Worm (Caenorhabditis elegans) whole organism, late embryonic: ENCODE measurements around the gene rig-1.

Experiments used
- C38D4.7 ChIP-seq: fragments of 200-800 bp; sonication (Bioruptor generic); optimal IDR thresholded peaks from 2 replicates; lab custom pipeline; 2018; ENCODE audit warnings: mild to moderate bottlenecking, missing genetic modification characterization, moderate library complexity, missing compliant biosample characterization
- K02D7.2 ChIP-seq: sonication (generic microtip); optimal IDR thresholded peaks from 2 replicates; lab custom pipeline; 2017; ENCODE audit warnings: mild to moderate bottlenecking, missing genetic modification characterization, missing compliant biosample characterization
- K09A11.1 ChIP-seq: sonication (generic microtip); optimal IDR thresholded peaks from 2 replicates; lab custom pipeline; 2017; ENCODE audit warnings: antibody characterized with exemption, mild to moderate bottlenecking, missing genetic modification characterization, missing compliant biosample characterization; ENCODE audit not compliant: insufficient read depth
- T23F11.4 ChIP-seq: fragments of 200-800 bp; sonication (Bioruptor generic); optimal IDR thresholded peaks from 2 replicates; lab custom pipeline; 2018; ENCODE audit warnings: mild to moderate bottlenecking, missing genetic modification characterization, missing compliant biosample characterization
- Y22D7AL.16 ChIP-seq: sonication (generic microtip); optimal IDR thresholded peaks from 2 replicates; lab custom pipeline; 2016; ENCODE audit warnings: missing genetic modification characterization, missing compliant biosample characterization
- ahr-1 ChIP-seq: sonication (generic microtip); optimal IDR thresholded peaks from 2 replicates; lab custom pipeline; 2016; ENCODE audit warnings: missing genetic modification characterization, missing compliant biosample characterization
- ama-1 ChIP-seq: fragments of 150-350 bp; optimal IDR thresholded peaks from 2 replicates; lab custom pipeline; 2014
- ceh-14 ChIP-seq: sonication (generic microtip); optimal IDR thresholded peaks from 2 replicates; lab custom pipeline; 2016; ENCODE audit warnings: missing genotype, missing genetic modification characterization, missing compliant biosample characterization
- ceh-18 ChIP-seq: sonication (generic microtip); optimal IDR thresholded peaks from 2 replicates; lab custom pipeline; 2016; ENCODE audit warnings: missing genetic modification characterization, missing compliant biosample characterization
- ceh-19 ChIP-seq: fragments of 200-800 bp; sonication (Bioruptor generic); optimal IDR thresholded peaks from 2 replicates; lab custom pipeline; 2018; ENCODE audit warnings: mild to moderate bottlenecking, missing genetic modification characterization, missing compliant biosample characterization
- ceh-31 ChIP-seq: sonication (generic microtip); optimal IDR thresholded peaks from 2 replicates; lab custom pipeline; 2016; ENCODE audit warnings: missing genetic modification characterization, missing compliant biosample characterization
- ceh-34 ChIP-seq: sonication (generic microtip); optimal IDR thresholded peaks from 2 replicates; lab custom pipeline; 2016; ENCODE audit warnings: mild to moderate bottlenecking, missing genetic modification characterization, missing compliant biosample characterization
- ceh-45 ChIP-seq: fragments of 200-800 bp; sonication (Bioruptor generic); IDR thresholded peaks from 2 replicates; pipeline ENCODE4 v1.3.6; 2022; ENCODE audit warnings: missing genetic modification reagents, missing genetic modification characterization, missing compliant biosample characterization
- ceh-48 ChIP-seq: sonication (generic microtip); optimal IDR thresholded peaks from 2 replicates; lab custom pipeline; 2016; ENCODE audit warnings: missing genetic modification characterization, inconsistent platforms, missing compliant biosample characterization
- che-1 ChIP-seq: sonication (generic microtip); optimal IDR thresholded peaks from 2 replicates; lab custom pipeline; 2016; ENCODE audit warnings: mild to moderate bottlenecking, missing genetic modification characterization, missing compliant biosample characterization
- elt-2 ChIP-seq: sonication (generic microtip); optimal IDR thresholded peaks from 2 replicates; lab custom pipeline; 2016; ENCODE audit warnings: missing genetic modification reagents, missing genetic modification characterization, missing compliant biosample characterization
- elt-4 ChIP-seq: sonication (generic microtip); optimal IDR thresholded peaks from 2 replicates; lab custom pipeline; 2016; ENCODE audit warnings: missing genetic modification characterization, missing compliant biosample characterization
- ets-4 ChIP-seq: sonication (generic microtip); optimal IDR thresholded peaks from 2 replicates; lab custom pipeline; 2016; ENCODE audit warnings: missing genetic modification characterization, missing compliant biosample characterization
- fax-1 ChIP-seq: sonication (generic microtip); optimal IDR thresholded peaks from 2 replicates; lab custom pipeline; 2016; ENCODE audit warnings: missing genotype, missing genetic modification characterization, missing compliant biosample characterization
- fkh-6 ChIP-seq: sonication (generic microtip); optimal IDR thresholded peaks from 2 replicates; lab custom pipeline; 2016; ENCODE audit warnings: missing genetic modification characterization, missing compliant biosample characterization
- gmeb-2 ChIP-seq: sonication (generic microtip); optimal IDR thresholded peaks from 2 replicates; lab custom pipeline; 2016; ENCODE audit warnings: missing genetic modification characterization, inconsistent platforms, missing compliant biosample characterization
- hlh-30 ChIP-seq: sonication (generic microtip); optimal IDR thresholded peaks from 2 replicates; lab custom pipeline; 2017; ENCODE audit warnings: antibody characterized with exemption, missing genetic modification characterization, missing compliant biosample characterization; ENCODE audit not compliant: insufficient read depth
- lim-6 ChIP-seq: sonication (generic microtip); optimal IDR thresholded peaks from 2 replicates; lab custom pipeline; 2016; ENCODE audit warnings: missing genetic modification characterization, missing compliant biosample characterization
- lin-11 ChIP-seq: fragments of 200-800 bp; sonication (Bioruptor generic); optimal IDR thresholded peaks from 2 replicates; lab custom pipeline; 2018; ENCODE audit warnings: mild to moderate bottlenecking, missing genetic modification characterization, missing compliant biosample characterization
- madf-2 ChIP-seq: sonication (generic microtip); optimal IDR thresholded peaks from 2 replicates; lab custom pipeline; 2017; ENCODE audit warnings: missing genetic modification characterization, missing compliant biosample characterization
- mec-3 ChIP-seq: sonication (generic microtip); optimal IDR thresholded peaks from 2 replicates; lab custom pipeline; 2016; ENCODE audit warnings: borderline replicate concordance, missing genetic modification characterization, missing compliant biosample characterization
- npax-4 ChIP-seq: sonication (generic microtip); optimal IDR thresholded peaks from 2 replicates; lab custom pipeline; 2016; ENCODE audit warnings: missing genetic modification characterization, missing compliant biosample characterization
- pag-3 ChIP-seq: sonication (generic microtip); optimal IDR thresholded peaks from 2 replicates; lab custom pipeline; 2016; ENCODE audit warnings: missing compliant biosample characterization, missing genetic modification characterization, borderline replicate concordance
- pat-9 ChIP-seq: fragments of 200-800 bp; sonication (Bioruptor generic); optimal IDR thresholded peaks from 2 replicates; lab custom pipeline; 2018; ENCODE audit warnings: mild to moderate bottlenecking, missing genetic modification characterization, moderate library complexity, missing compliant biosample characterization
- pha-2 ChIP-seq: sonication (generic microtip); optimal IDR thresholded peaks from 2 replicates; lab custom pipeline; 2017; ENCODE audit warnings: mild to moderate bottlenecking, missing genetic modification characterization, missing compliant biosample characterization
- pqm-1 ChIP-seq: sonication (generic microtip); optimal IDR thresholded peaks from 2 replicates; lab custom pipeline; 2016; ENCODE audit warnings: missing genetic modification characterization, missing compliant biosample characterization
- ref-2 ChIP-seq: sonication (generic microtip); optimal IDR thresholded peaks from 2 replicates; lab custom pipeline; 2016; ENCODE audit warnings: missing genetic modification characterization, missing compliant biosample characterization
- rnt-1 ChIP-seq: sonication (generic microtip); optimal IDR thresholded peaks from 2 replicates; lab custom pipeline; 2016; ENCODE audit warnings: missing genetic modification characterization, missing compliant biosample characterization
- sdc-2 ChIP-seq: sonication (generic microtip); optimal IDR thresholded peaks from 2 replicates; lab custom pipeline; 2016; ENCODE audit warnings: missing genotype, missing genetic modification characterization, missing compliant biosample characterization
- sox-2 ChIP-seq: fragments of 200-800 bp; sonication (Bioruptor generic); IDR thresholded peaks from 2 replicates; pipeline ENCODE4 v1.3.6; 2022; ENCODE audit warnings: missing genetic modification reagents, missing genetic modification characterization, missing compliant biosample characterization
- sox-4 ChIP-seq: sonication (generic microtip); optimal IDR thresholded peaks from 2 replicates; lab custom pipeline; 2017; ENCODE audit warnings: mild to moderate bottlenecking, missing genetic modification characterization, inconsistent platforms, missing compliant biosample characterization
- syd-9 ChIP-seq: sonication (generic microtip); optimal IDR thresholded peaks from 2 replicates; lab custom pipeline; 2016; ENCODE audit warnings: mild to moderate bottlenecking, missing genetic modification characterization, moderate library complexity, missing compliant biosample characterization
- tbx-2 ChIP-seq: sonication (generic microtip); optimal IDR thresholded peaks from 2 replicates; lab custom pipeline; 2016; ENCODE audit warnings: missing genetic modification characterization, missing compliant biosample characterization
- tbx-7 ChIP-seq: sonication (generic microtip); optimal IDR thresholded peaks from 2 replicates; lab custom pipeline; 2016; ENCODE audit warnings: missing genotype, missing genetic modification characterization, missing compliant biosample characterization
- unc-3 ChIP-seq, 2 experiments: fragments of 200-800 bp in 1 of 2; sonication (Bioruptor generic) in 1 of 2; sonication (generic microtip) in 1 of 2; conservative IDR thresholded peaks in 1 of 2; optimal IDR thresholded peaks in 1 of 2; 2 replicates each; pipeline versions ENCODE4 v1.3.6 to Lab custom; 2016 to 2022; ENCODE audit warnings: missing compliant biosample characterization in 2 of 2, missing genetic modification characterization in 2 of 2, missing genetic modification reagents in 1 of 2
- unc-42 ChIP-seq: sonication (generic microtip); optimal IDR thresholded peaks from 2 replicates; lab custom pipeline; 2016; ENCODE audit warnings: missing genotype, missing genetic modification characterization, missing compliant biosample characterization
- unc-55 ChIP-seq: sonication (generic microtip); optimal IDR thresholded peaks from 2 replicates; lab custom pipeline; 2017; ENCODE audit warnings: missing biosample characterization, missing genetic modification reagents, missing genetic modification characterization
- unc-86 ChIP-seq: sonication (generic microtip); optimal IDR thresholded peaks from 2 replicates; lab custom pipeline; 2016; ENCODE audit warnings: missing genetic modification characterization, missing compliant biosample characterization
- zip-5 ChIP-seq: sonication (generic microtip); optimal IDR thresholded peaks from 2 replicates; lab custom pipeline; 2016; ENCODE audit warnings: missing genetic modification characterization, missing compliant biosample characterization
- ztf-16 ChIP-seq: sonication (generic microtip); optimal IDR thresholded peaks from 2 replicates; lab custom pipeline; 2017; ENCODE audit warnings: missing genetic modification characterization, missing compliant biosample characterization

rig-1 gene

DNA sequence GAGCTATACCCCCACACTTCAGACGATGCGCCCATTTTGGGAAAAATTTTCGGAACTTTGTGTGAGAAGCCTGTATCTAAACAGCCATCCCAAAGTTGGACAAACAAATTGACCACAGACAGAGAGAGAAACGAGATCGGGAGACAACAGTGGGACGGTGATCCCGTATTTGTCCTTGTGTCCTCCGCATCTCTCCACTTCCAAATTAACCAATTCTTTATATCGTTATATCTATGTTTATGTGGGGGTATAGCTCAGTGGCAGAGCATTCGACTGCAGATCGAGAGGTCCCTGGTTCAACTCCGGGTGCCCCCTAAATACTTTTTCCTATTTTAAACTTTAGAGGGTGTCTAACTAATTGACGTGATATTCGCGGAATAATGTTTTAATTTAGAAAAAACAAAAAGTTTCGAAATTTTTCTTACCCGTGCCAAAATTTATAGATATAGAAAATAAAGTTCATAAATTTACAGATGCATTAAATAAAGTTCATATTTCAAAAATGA lies 21.7 kb upstream of the rig-1 start (continued):
- TF ChIP-seq zip-5 (tag; lab: Kevin White, UChicago) (peak; percentile 38), ceh-45 (peak; percentile 23; the same call in 1 of the 2 replicates), ceh-48 (no peak), rnt-1 (no peak), K09A11.1 (tag; lab: Kevin White, UChicago) (no peak), pqm-1 (no peak), ceh-31 (no peak), fkh-6 (peak; percentile 63), pha-2 (peak; percentile 78), unc-3 (GFP tag; conservative IDR thresholded peaks at IDR 0.05; lab: Robert Waterston, UW) (peak; percentile 48; the same call in 1 of the 2 replicates), unc-3 (tag; optimal IDR thresholded peaks at IDR 0.05; lab: Kevin White, UChicago) (peak; percentile 18), che-1 (tag; lab: Kevin White, UChicago) (peak; percentile 1), fax-1 (tag; lab: Kevin White, UChicago) (no peak), ztf-16 (no peak), Y22D7AL.16 (no peak), ceh-14 (tag; lab: Kevin White, UChicago) (no peak)

DNA sequence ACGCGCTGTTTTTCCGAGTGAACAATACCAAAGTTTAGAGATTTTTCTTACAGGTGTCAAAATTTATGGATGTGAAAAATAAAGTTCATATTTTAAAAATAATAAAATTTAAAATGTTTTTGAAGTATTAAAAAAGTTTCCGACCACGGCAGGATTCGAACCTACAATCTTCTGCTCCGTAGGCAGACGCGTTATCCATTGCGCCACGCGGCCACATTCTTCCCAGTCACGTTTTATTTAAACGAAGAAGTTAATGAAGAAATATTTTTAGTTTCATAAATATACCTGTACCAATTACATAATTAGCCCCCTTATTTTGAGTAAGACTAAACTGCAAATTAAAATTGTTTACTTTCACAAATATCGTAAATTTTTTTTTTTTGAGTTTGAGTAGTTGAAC lies 19.8 kb upstream of the rig-1 start:
- no peak for TF ChIP-seq pag-3 (tag; lab: Kevin White, UChicago)
- no peak for TF ChIP-seq elt-4 (tag; lab: Kevin White, UChicago)
- TF ChIP-seq ceh-14 (tag; lab: Kevin White, UChicago) = no peak
- TF ChIP-seq hlh-30 (tag; lab: Kevin White, UChicago) = no peak
- no peak for TF ChIP-seq sdc-2 (tag; lab: Kevin White, UChicago)
- no peak for TF ChIP-seq unc-3 (GFP tag; conservative IDR thresholded peaks at IDR 0.05; lab: Robert Waterston, UW)
- no peak for TF ChIP-seq unc-3 (tag; optimal IDR thresholded peaks at IDR 0.05; lab: Kevin White, UChicago)
- TF ChIP-seq unc-86 (tag; lab: Kevin White, UChicago) = no peak
- TF ChIP-seq sox-4 (tag; lab: Kevin White, UChicago) = no peak
- TF ChIP-seq unc-55 (GFP tag; lab: Kevin White, UChicago) = no peak
- no peak for TF ChIP-seq K02D7.2
- TF ChIP-seq ceh-18 (tag; lab: Kevin White, UChicago) = no peak
- no peak for TF ChIP-seq che-1 (tag; lab: Kevin White, UChicago)
- TF ChIP-seq K09A11.1 (tag; lab: Kevin White, UChicago) = no peak

DNA sequence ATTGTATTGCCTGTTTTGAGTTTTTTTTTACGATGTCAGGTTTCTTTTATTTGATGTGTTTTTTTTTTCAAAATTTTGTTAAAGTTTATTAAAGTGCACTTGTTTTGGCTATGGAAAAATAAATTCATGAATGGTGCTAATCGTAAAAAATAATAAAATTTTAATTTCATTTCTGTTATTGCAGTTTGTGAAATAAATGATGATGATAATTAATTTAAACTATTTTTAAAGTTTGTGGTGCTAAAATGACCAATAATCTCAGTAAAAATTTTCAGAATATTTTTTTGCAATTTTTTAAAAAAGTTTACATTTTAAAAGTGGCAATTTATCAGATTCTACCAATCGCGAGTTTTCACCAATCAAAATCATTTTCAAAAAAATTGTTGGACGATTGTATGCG lies 16.6 kb upstream of the rig-1 start, which contains the start of gene stg-2:
Gene stg-2 (minus strand): TSS at position 101 of the 400 bp plus-strand sequence.
- TF ChIP-seq ceh-34 = no peak
- no peak for TF ChIP-seq pat-9 (tag; lab: Kevin White, UChicago)
- no peak for TF ChIP-seq elt-4 (tag; lab: Kevin White, UChicago)
- TF ChIP-seq tbx-7 (tag; lab: Kevin White, UChicago) = no peak
- no peak for TF ChIP-seq ahr-1 (tag; lab: Kevin White, UChicago)
- no peak for TF ChIP-seq che-1 (tag; lab: Kevin White, UChicago)
- no peak for TF ChIP-seq hlh-30 (tag; lab: Kevin White, UChicago)
- no peak for TF ChIP-seq K02D7.2
- TF ChIP-seq T23F11.4 = no peak

DNA sequence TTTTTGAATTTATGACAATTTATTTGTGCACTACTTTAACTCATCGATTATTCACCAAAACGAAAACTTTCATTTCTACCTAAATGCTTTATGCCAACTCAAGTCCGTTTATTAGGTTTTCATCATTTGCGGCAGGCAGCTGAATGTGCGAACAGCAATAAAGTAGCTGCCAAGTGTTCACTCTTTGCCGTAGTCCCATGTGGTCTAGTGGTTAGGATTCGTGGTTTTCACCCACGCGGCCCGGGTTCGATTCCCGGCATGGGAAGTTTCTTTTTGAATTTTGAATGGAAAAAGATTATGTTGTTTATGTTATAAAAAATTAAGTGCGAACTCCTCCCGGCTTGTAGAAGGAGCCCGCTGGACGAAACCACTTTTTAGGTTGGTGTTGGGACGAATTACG lies 14.1 kb upstream of the rig-1 start:
- TF ChIP-seq tbx-2 (tag; lab: Kevin White, UChicago) (peak; percentile 54), C38D4.7 (GFP tag; lab: Kevin White, UChicago) (peak; percentile 64), ama-1 (lab: Kevin White, UChicago) (no peak), fkh-6 (peak; percentile 13), ceh-48 (peak; percentile 55), ahr-1 (tag; lab: Kevin White, UChicago) (peak; percentile 38), npax-4 (peak; percentile 46), ref-2 (no peak), ceh-31 (no peak), ceh-18 (tag; lab: Kevin White, UChicago) (peak; percentile 29), pha-2 (peak; percentile 68), hlh-30 (tag; lab: Kevin White, UChicago) (peak; percentile 1), gmeb-2 (tag; lab: Kevin White, UChicago) (peak; percentile 53), lin-11 (peak; percentile 62), elt-2 (tag; lab: Kevin White, UChicago) (peak; percentile 78), unc-42 (peak; percentile 30), lim-6 (tag; lab: Kevin White, UChicago) (no peak), madf-2 (tag; lab: Kevin White, UChicago) (peak; percentile 24), ets-4 (tag; lab: Kevin White, UChicago) (no peak), syd-9 (peak; percentile 37), mec-3 (tag; lab: Kevin White, UChicago) (no peak), sox-2 (GFP tag; lab: Robert Waterston, UW) (peak; percentile 66), ceh-19 (GFP tag; lab: Kevin White, UChicago) (peak; percentile 62), che-1 (tag; lab: Kevin White, UChicago) (peak; percentile 66)
